Fruit fly (Drosophila melanogaster) whole organism, prepupa: ENCODE data around the gene Grl36b.

ENCODE experiments used
- CG10631 ChIP-seq: fragments of 200-800 bp; sonication (Bioruptor generic); optimal IDR thresholded peaks from 2 replicates; lab custom pipeline; 2016; ENCODE audit warnings: missing biosample characterization, missing genetic modification characterization
- CG11294 ChIP-seq: fragments of 200-800 bp; sonication (Bioruptor generic); IDR thresholded peaks from 2 replicates; pipeline ENCODE4 v1.3.6; 2022; ENCODE audit warnings: missing biosample characterization, missing genetic modification characterization
- Sox15 ChIP-seq: fragments of 200-800 bp; sonication (Bioruptor generic); optimal IDR thresholded peaks from 3 replicates; lab custom pipeline; 2016; ENCODE audit warnings: missing biosample characterization, missing genetic modification characterization

DNA sequence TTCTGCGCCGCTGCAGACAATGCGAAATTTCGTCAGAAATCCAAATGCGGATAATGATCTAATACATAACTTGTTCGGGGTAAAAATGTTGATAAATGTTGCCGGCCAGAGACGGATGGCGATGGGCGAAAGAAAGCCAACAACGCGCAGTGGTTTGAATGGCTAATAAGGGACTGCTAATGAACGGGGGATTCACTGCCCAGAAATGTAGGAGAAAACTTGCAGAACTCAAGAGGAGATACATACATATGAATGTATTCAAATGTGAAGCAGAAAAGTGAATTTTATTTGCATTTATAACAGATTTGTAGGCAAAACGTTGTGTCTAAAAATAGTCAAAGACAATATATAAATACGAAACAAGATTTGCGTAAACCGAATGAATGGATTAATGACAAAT lies 20.3 kb upstream of the Grl36b start:
- TF ChIP-seq CG10631 (GFP tag; lab: Kevin White, UChicago) (no peak), Sox15 (no peak), CG11294 (GFP tag; lab: Robert Waterston, UW) (no peak)
